Fruit fly (Drosophila melanogaster) whole organism, prepupa: Measurements from ENCODE around the gene emc.

Experiments
- Blimp-1 ChIP-seq: fragments of 200-800 bp; sonication (Bioruptor generic); optimal IDR thresholded peaks from 3 replicates; lab custom pipeline; 2017; ENCODE audit warnings: missing biosample characterization, missing genetic modification characterization, mild to moderate bottlenecking, moderate library complexity, missing genetic modification reagents
- CG10669 ChIP-seq: fragments of 200-800 bp; sonication (Bioruptor generic); optimal IDR thresholded peaks from 3 replicates; lab custom pipeline; 2018; ENCODE audit warnings: missing biosample characterization, mild to moderate bottlenecking, missing genetic modification characterization, moderate library complexity
- CG11294 ChIP-seq: fragments of 200-800 bp; sonication (Bioruptor generic); IDR thresholded peaks from 2 replicates; pipeline ENCODE4 v1.3.6; 2022; ENCODE audit warnings: missing biosample characterization, missing genetic modification characterization
- CG11902 ChIP-seq: fragments of 200-800 bp; sonication (Bioruptor generic); optimal IDR thresholded peaks from 3 replicates; lab custom pipeline; 2016; ENCODE audit warnings: missing biosample characterization, missing genetic modification characterization
- CG15336 ChIP-seq: fragments of 200-800 bp; sonication (Bioruptor generic); IDR thresholded peaks from 2 replicates; pipeline ENCODE4 v1.3.6; 2022; ENCODE audit warnings: missing biosample characterization, missing genetic modification characterization
- CG3032 ChIP-seq: fragments of 200-800 bp; optimal IDR thresholded peaks from 2 replicates; lab custom pipeline; 2019; ENCODE audit warnings: missing biosample characterization, mild to moderate bottlenecking, missing genetic modification characterization, moderate library complexity
- CG31627 ChIP-seq: fragments of 200-800 bp; sonication (Bioruptor generic); optimal IDR thresholded peaks from 3 replicates; lab custom pipeline; 2016; ENCODE audit warnings: missing biosample characterization, missing genetic modification characterization
- CG32006 ChIP-seq: fragments of 200-800 bp; sonication (Bioruptor generic); optimal IDR thresholded peaks from 3 replicates; lab custom pipeline; 2017; ENCODE audit warnings: missing biosample characterization, mild to moderate bottlenecking, missing genetic modification characterization
- CG34406 ChIP-seq: fragments of 200-800 bp; sonication (Bioruptor generic); optimal IDR thresholded peaks from 3 replicates; lab custom pipeline; 2016; ENCODE audit warnings: missing biosample characterization, missing genetic modification characterization
- CG3919 ChIP-seq: fragments of 200-800 bp; sonication (Bioruptor generic); optimal IDR thresholded peaks from 3 replicates; lab custom pipeline; 2016; ENCODE audit warnings: missing biosample characterization, missing genetic modification characterization
- CG4318 ChIP-seq: fragments of 200-800 bp; sonication (Bioruptor generic); optimal IDR thresholded peaks from 3 replicates; lab custom pipeline; 2017; ENCODE audit warnings: missing biosample characterization, mild to moderate bottlenecking, missing genetic modification characterization
- CG6163 ChIP-seq: fragments of 200-800 bp; sonication (Bioruptor generic); IDR thresholded peaks from 3 replicates; pipeline ENCODE4 v1.3.6; 2022; ENCODE audit warnings: missing biosample characterization, missing genetic modification characterization
- CG6276 ChIP-seq: fragments of 200-800 bp; sonication (Bioruptor generic); optimal IDR thresholded peaks from 2 replicates; lab custom pipeline; 2017; ENCODE audit warnings: missing biosample characterization, mild to moderate bottlenecking, missing genetic modification characterization
- CG6792 ChIP-seq: fragments of 200-800 bp; sonication (Bioruptor generic); optimal IDR thresholded peaks from 3 replicates; lab custom pipeline; 2016; ENCODE audit warnings: missing biosample characterization, missing genetic modification characterization
- CG6854 ChIP-seq: fragments of 200-800 bp; sonication (Bioruptor generic); optimal IDR thresholded peaks from 2 replicates; lab custom pipeline; 2017; ENCODE audit warnings: missing biosample characterization, mild to moderate bottlenecking, missing genetic modification characterization
- CG7368 ChIP-seq: fragments of 200-800 bp; sonication (Bioruptor generic); optimal IDR thresholded peaks from 3 replicates; lab custom pipeline; 2016; ENCODE audit warnings: missing biosample characterization, missing genetic modification characterization
- CG9139 ChIP-seq: fragments of 200-800 bp; sonication (Bioruptor generic); optimal IDR thresholded peaks from 3 replicates; lab custom pipeline; 2017; ENCODE audit warnings: missing biosample characterization, mild to moderate bottlenecking, missing genetic modification characterization
- Ets21C ChIP-seq: fragments of 200-800 bp; sonication (Bioruptor generic); optimal IDR thresholded peaks from 3 replicates; lab custom pipeline; 2016; ENCODE audit warnings: missing biosample characterization, missing genetic modification characterization
- Gug ChIP-seq: fragments of 200-800 bp; sonication (Bioruptor generic); IDR thresholded peaks from 2 replicates; pipeline ENCODE4 v1.3.6; 2022; ENCODE audit warnings: missing biosample characterization, missing genetic modification characterization
- Hr38 ChIP-seq: sonication (Bioruptor generic); optimal IDR thresholded peaks from 2 replicates; lab custom pipeline; 2016; ENCODE audit warnings: missing biosample characterization, missing genetic modification characterization
- Lpt ChIP-seq: fragments of 200-800 bp; sonication (Bioruptor generic); optimal IDR thresholded peaks from 3 replicates; lab custom pipeline; 2016; ENCODE audit warnings: missing biosample characterization, missing genetic modification characterization
- Met ChIP-seq: fragments of 200-800 bp; sonication (Bioruptor generic); optimal IDR thresholded peaks from 3 replicates; lab custom pipeline; 2016; ENCODE audit warnings: missing biosample characterization, missing genetic modification characterization
- OdsH ChIP-seq: fragments of 200-800 bp; sonication (Bioruptor generic); optimal IDR thresholded peaks from 3 replicates; lab custom pipeline; 2016; ENCODE audit warnings: missing biosample characterization, missing genetic modification characterization
- Smox ChIP-seq: fragments of 200-800 bp; sonication (Bioruptor generic); optimal IDR thresholded peaks from 3 replicates; lab custom pipeline; 2016; ENCODE audit warnings: missing biosample characterization, missing genetic modification characterization
- Sox14 ChIP-seq: fragments of 200-800 bp; sonication (Bioruptor generic); optimal IDR thresholded peaks from 3 replicates; lab custom pipeline; 2016; ENCODE audit warnings: missing biosample characterization, missing genetic modification characterization
- Sox15 ChIP-seq: fragments of 200-800 bp; sonication (Bioruptor generic); optimal IDR thresholded peaks from 3 replicates; lab custom pipeline; 2016; ENCODE audit warnings: missing biosample characterization, missing genetic modification characterization
- achi ChIP-seq: fragments of 200-800 bp; sonication (Bioruptor generic); optimal IDR thresholded peaks from 3 replicates; lab custom pipeline; 2016; ENCODE audit warnings: missing biosample characterization, missing genetic modification characterization
- dsx ChIP-seq: fragments of 200-800 bp; optimal IDR thresholded peaks from 3 replicates; lab custom pipeline; 2019; ENCODE audit warnings: missing biosample characterization, mild to moderate bottlenecking, missing genetic modification characterization, moderate library complexity; ENCODE audit not compliant: poor library complexity, severe bottlenecking
- fd59A ChIP-seq: fragments of 200-800 bp; sonication (Bioruptor generic); optimal IDR thresholded peaks from 2 replicates; lab custom pipeline; 2017; ENCODE audit warnings: missing biosample characterization, mild to moderate bottlenecking, missing genetic modification characterization, missing genetic modification reagents
- fd85E ChIP-seq: fragments of 200-800 bp; sonication (Bioruptor generic); optimal IDR thresholded peaks from 3 replicates; lab custom pipeline; 2016; ENCODE audit warnings: missing biosample characterization, missing genetic modification characterization
- fkh ChIP-seq: fragments of 200-800 bp; sonication (Bioruptor generic); optimal IDR thresholded peaks from 3 replicates; lab custom pipeline; 2017; ENCODE audit warnings: missing biosample characterization, mild to moderate bottlenecking, missing genetic modification characterization, moderate library complexity
- lz ChIP-seq: fragments of 200-800 bp; sonication (Bioruptor generic); optimal IDR thresholded peaks from 3 replicates; lab custom pipeline; 2016; ENCODE audit warnings: missing biosample characterization, missing genetic modification characterization
- net ChIP-seq: fragments of 200-800 bp; sonication (Bioruptor generic); optimal IDR thresholded peaks from 3 replicates; lab custom pipeline; 2016; ENCODE audit warnings: missing biosample characterization, missing genetic modification characterization
- pdm3 ChIP-seq: fragments of 200-800 bp; sonication (Bioruptor generic); optimal IDR thresholded peaks from 3 replicates; lab custom pipeline; 2016; ENCODE audit warnings: missing biosample characterization, missing genetic modification characterization
- salr ChIP-seq, 2 experiments: fragments of 200-800 bp; sonication (Bioruptor generic); optimal IDR thresholded peaks; 3 replicates each; lab custom pipeline; 2016 to 2018; ENCODE audit warnings: missing biosample characterization in 2 of 2, missing genetic modification characterization in 2 of 2, mild to moderate bottlenecking in 1 of 2
- spab ChIP-seq: fragments of 200-800 bp; sonication (Bioruptor generic); optimal IDR thresholded peaks from 2 replicates; lab custom pipeline; 2017; ENCODE audit warnings: missing biosample characterization, mild to moderate bottlenecking, missing genetic modification characterization, missing genetic modification reagents
- ss ChIP-seq, 2 experiments: fragments of 200-800 bp; sonication (Bioruptor generic); optimal IDR thresholded peaks; 2 replicates in 1 of 2; 3 replicates in 1 of 2; lab custom pipeline; 2017 to 2018; ENCODE audit warnings: mild to moderate bottlenecking in 2 of 2, missing biosample characterization in 2 of 2, missing genetic modification characterization in 2 of 2, moderate library complexity in 1 of 2
- svp ChIP-seq: fragments of 200-800 bp; sonication (Bioruptor generic); peaks from one replicate; lab custom pipeline; 2016; ENCODE audit warnings: missing biosample characterization, missing genetic modification characterization
- topi ChIP-seq: fragments of 200-800 bp; sonication (Bioruptor generic); optimal IDR thresholded peaks from 3 replicates; lab custom pipeline; 2016; ENCODE audit warnings: missing biosample characterization, missing genetic modification characterization

The emc gene

dm6 chr3L:748329-749198 lies 636 bp upstream of the emc start (continued):
- TF ChIP-seq CG6276 (no peak), fkh (GFP tag; lab: Kevin White, UChicago) (peak; percentile 63), CG3919 (GFP tag; lab: Kevin White, UChicago) (no peak), fd59A (no peak), CG6163 (peak; percentile 8; the same call in 1 of the 3 replicates), Hr38 (GFP tag; lab: Kevin White, UChicago) (no peak), Blimp-1 (GFP tag; lab: Kevin White, UChicago) (no peak), CG32006 (no peak), CG6792 (GFP tag; lab: Kevin White, UChicago) (no peak), Sox14 (GFP tag; lab: Kevin White, UChicago) (no peak), CG11294 (no peak), Met (GFP tag; lab: Kevin White, UChicago) (no peak), dsx (GFP tag; lab: Kevin White, UChicago) (peak; percentile 0), CG10669 (peak; percentile 33), salr (GFP tag; optimal IDR thresholded peaks at IDR 0.05; lab: Kevin White, UChicago) (no peak), lz (GFP tag; lab: Kevin White, UChicago) (no peak), CG15336 (GFP tag; lab: Robert Waterston, UW) (peak; percentile 38), Ets21C (GFP tag; lab: Kevin White, UChicago) (no peak), Gug (GFP tag; lab: Robert Waterston, UW) (no peak), CG6854 (no peak), CG3032 (tag; lab: Kevin White, UChicago) (no peak), CG4318 (GFP tag; lab: Kevin White, UChicago) (no peak), spab (GFP tag; lab: Kevin White, UChicago) (no peak), OdsH (GFP tag; lab: Kevin White, UChicago) (no peak), CG31627 (no peak), CG9139 (peak; percentile 37), achi (GFP tag; lab: Kevin White, UChicago) (no peak), ss (GFP tag; optimal IDR thresholded peaks at IDR 0.05; lab: Kevin White, UChicago) (peak in 1 of 2 experiments; percentile 53), CG11902 (GFP tag; lab: Kevin White, UChicago) (no peak), fd85E (GFP tag; lab: Kevin White, UChicago) (no peak), net (GFP tag; lab: Kevin White, UChicago) (no peak), Lpt (GFP tag; lab: Kevin White, UChicago) (no peak), svp (peak; percentile 63), CG34406 (no peak), pdm3 (no peak), Smox (GFP tag; lab: Kevin White, UChicago) (no peak), topi (GFP tag; lab: Kevin White, UChicago) (no peak), Sox15 (GFP tag; lab: Kevin White, UChicago) (no peak)

- TF ChIP-seq Sox14 (GFP tag; lab: Kevin White, UChicago) (no peak), CG7368 (GFP tag; lab: Kevin White, UChicago) (no peak), Met (GFP tag; lab: Kevin White, UChicago) (no peak), CG4318 (GFP tag; lab: Kevin White, UChicago) (no peak)
Observed at dm6 chr3L:750614-751293, 1.6 kb downstream of the emc start.
